Worm (Caenorhabditis elegans) whole organism, young adult: Measurements from ENCODE around the gene pho-13.

Experiments
- B0035.1 ChIP-seq: sonication (generic microtip); optimal IDR thresholded peaks from 2 replicates; lab custom pipeline; 2016; ENCODE audit warnings: missing genetic modification characterization, mild to moderate bottlenecking, missing compliant biosample characterization, missing genotype, missing genetic modification reagents
- C06A6.2 ChIP-seq: fragments of 200-800 bp; sonication (Bioruptor generic); conservative IDR thresholded peaks from 2 replicates; pipeline ENCODE4 v1.3.6; 2022; ENCODE audit warnings: missing genetic modification characterization, missing compliant biosample characterization
- D2030.7 ChIP-seq: fragments of 200-800 bp; sonication (Bioruptor generic); IDR thresholded peaks from 2 replicates; pipeline ENCODE4 v1.3.6; 2022; ENCODE audit warnings: missing genetic modification reagents, missing genetic modification characterization, missing compliant biosample characterization
- F23B12.7 ChIP-seq: sonication (generic microtip); optimal IDR thresholded peaks from 2 replicates; lab custom pipeline; 2017; ENCODE audit warnings: missing genetic modification characterization, mild to moderate bottlenecking, missing compliant biosample characterization, antibody characterized with exemption, moderate library complexity; ENCODE audit not compliant: insufficient read depth
- F33H1.4 ChIP-seq: fragments of 200-800 bp; sonication (Bioruptor generic); IDR thresholded peaks from 2 replicates; pipeline ENCODE4 v1.3.6; 2022; ENCODE audit warnings: missing genetic modification reagents, missing genetic modification characterization, missing compliant biosample characterization
- F39B2.1 ChIP-seq: fragments of 200-800 bp; sonication (Bioruptor generic); IDR thresholded peaks from 2 replicates; pipeline ENCODE4 v1.3.6; 2022; ENCODE audit warnings: missing genetic modification reagents, missing genetic modification characterization, missing compliant biosample characterization
- F49E8.2 ChIP-seq: sonication (generic microtip); optimal IDR thresholded peaks from 3 replicates; lab custom pipeline; 2017; ENCODE audit warnings: missing genetic modification characterization, mild to moderate bottlenecking, missing compliant biosample characterization, antibody characterized with exemption, moderate library complexity; ENCODE audit not compliant: insufficient read depth
- F52B5.7 ChIP-seq: sonication (generic microtip); optimal IDR thresholded peaks from 2 replicates; lab custom pipeline; 2016; ENCODE audit warnings: mild to moderate bottlenecking, missing genetic modification characterization, missing compliant biosample characterization
- K11D2.4 ChIP-seq: fragments of 200-800 bp; sonication (Bioruptor generic); IDR thresholded peaks from 2 replicates; pipeline ENCODE4 v1.3.6; 2022; ENCODE audit warnings: missing genetic modification reagents, missing genetic modification characterization, missing compliant biosample characterization
- T07F8.4 ChIP-seq: sonication (generic microtip); optimal IDR thresholded peaks from 2 replicates; lab custom pipeline; 2016; ENCODE audit warnings: mild to moderate bottlenecking, missing genetic modification characterization, moderate library complexity, missing compliant biosample characterization
- Y95B8A.8 ChIP-seq: fragments of 200-800 bp; sonication (Bioruptor generic); IDR thresholded peaks from 2 replicates; pipeline ENCODE4 v1.3.6; 2022; ENCODE audit warnings: missing genetic modification reagents, missing genetic modification characterization, missing compliant biosample characterization
- ZK185.1 ChIP-seq: sonication (generic microtip); optimal IDR thresholded peaks from 2 replicates; lab custom pipeline; 2016; ENCODE audit warnings: mild to moderate bottlenecking, missing genetic modification characterization, missing compliant biosample characterization; ENCODE audit not compliant: poor library complexity, severe bottlenecking
- ama-1 ChIP-seq, 3 experiments: fragments of 150-350 bp in 1 of 3; sonication (generic microtip) in 2 of 3; optimal IDR thresholded peaks; 2 replicates each; lab custom pipeline; 2014 to 2018; ENCODE audit warnings: missing biosample characterization in 2 of 3, missing genetic modification characterization in 2 of 3, missing genetic modification reagents in 2 of 3
- aptf-3 ChIP-seq: fragments of 200-800 bp; sonication (Bioruptor generic); IDR thresholded peaks from 2 replicates; pipeline ENCODE4 v1.3.6; 2022; ENCODE audit warnings: missing genetic modification characterization, missing compliant biosample characterization
- ccch-3 ChIP-seq: fragments of 200-800 bp; sonication (Bioruptor generic); optimal IDR thresholded peaks from 2 replicates; lab custom pipeline; 2018; ENCODE audit warnings: mild to moderate bottlenecking, missing genetic modification characterization, missing compliant biosample characterization
- ceh-100 ChIP-seq: fragments of 200-800 bp; sonication (Bioruptor generic); IDR thresholded peaks from 2 replicates; pipeline ENCODE4 v1.3.6; 2022; ENCODE audit warnings: missing genetic modification reagents, missing genetic modification characterization, missing compliant biosample characterization
- ceh-40 ChIP-seq: fragments of 200-800 bp; sonication (Bioruptor generic); IDR thresholded peaks from 2 replicates; pipeline ENCODE4 v1.3.6; 2022; ENCODE audit warnings: missing genetic modification characterization, missing compliant biosample characterization
- ceh-79 ChIP-seq: sonication (generic microtip); optimal IDR thresholded peaks from 2 replicates; lab custom pipeline; 2017; ENCODE audit warnings: mild to moderate bottlenecking, missing genetic modification characterization, missing compliant biosample characterization
- chd-7 ChIP-seq: sonication (generic microtip); optimal IDR thresholded peaks from 2 replicates; lab custom pipeline; 2016; ENCODE audit warnings: mild to moderate bottlenecking, missing genetic modification characterization, moderate library complexity, missing compliant biosample characterization
- dpl-1 ChIP-seq: fragments of 150-350 bp; optimal IDR thresholded peaks from 2 replicates; lab custom pipeline; 2014; ENCODE audit warnings: missing biosample characterization, missing genetic modification reagents, missing genetic modification characterization
- efl-1 ChIP-seq: fragments of 150-350 bp; optimal IDR thresholded peaks from 2 replicates; lab custom pipeline; 2014; ENCODE audit warnings: missing biosample characterization, missing genetic modification reagents, missing genetic modification characterization
- egl-44 ChIP-seq: fragments of 200-800 bp; sonication (Bioruptor generic); IDR thresholded peaks from 2 replicates; pipeline ENCODE4 v1.3.6; 2022; ENCODE audit warnings: missing genetic modification reagents, missing genetic modification characterization, missing compliant biosample characterization
- ets-4 ChIP-seq: fragments of 200-800 bp; sonication (Bioruptor generic); optimal IDR thresholded peaks from 2 replicates; lab custom pipeline; 2018; ENCODE audit warnings: mild to moderate bottlenecking, missing genetic modification characterization, missing compliant biosample characterization
- fkh-3 ChIP-seq: sonication (generic microtip); optimal IDR thresholded peaks from 2 replicates; lab custom pipeline; 2016; ENCODE audit warnings: mild to moderate bottlenecking, missing genetic modification characterization, missing compliant biosample characterization
- him-1 ChIP-seq: sonication (generic microtip); optimal IDR thresholded peaks from 2 replicates; lab custom pipeline; 2016; ENCODE audit warnings: missing genotype, missing genetic modification reagents, missing genetic modification characterization, missing compliant biosample characterization
- hlh-12 ChIP-seq: sonication (generic microtip); optimal IDR thresholded peaks from 2 replicates; lab custom pipeline; 2016; ENCODE audit warnings: missing genetic modification characterization, missing compliant biosample characterization
- hmg-1.2 ChIP-seq: fragments of 200-800 bp; sonication (Bioruptor generic); IDR thresholded peaks from 2 replicates; pipeline ENCODE4 v1.3.6; 2022; ENCODE audit warnings: missing genetic modification reagents, missing genetic modification characterization, missing compliant biosample characterization
- hrde-1 ChIP-seq: sonication (generic microtip); optimal IDR thresholded peaks from 2 replicates; lab custom pipeline; 2016; ENCODE audit warnings: missing genetic modification characterization, mild to moderate bottlenecking, missing compliant biosample characterization, moderate library complexity, missing genotype, missing genetic modification reagents, borderline replicate concordance
- lag-1 ChIP-seq: fragments of 200-800 bp; sonication (Bioruptor generic); IDR thresholded peaks from 2 replicates; pipeline ENCODE4 v1.3.6; 2022; ENCODE audit warnings: missing genetic modification reagents, missing genetic modification characterization, missing compliant biosample characterization
- let-526 ChIP-seq: fragments of 200-800 bp; sonication (Bioruptor generic); IDR thresholded peaks from 2 replicates; pipeline ENCODE4 v1.3.6; 2022; ENCODE audit warnings: missing genetic modification reagents, missing genetic modification characterization, missing compliant biosample characterization
- madf-10 ChIP-seq: sonication (generic microtip); optimal IDR thresholded peaks from 2 replicates; lab custom pipeline; 2016; ENCODE audit warnings: mild to moderate bottlenecking, missing genetic modification characterization, missing compliant biosample characterization
- madf-3 ChIP-seq: fragments of 200-800 bp; sonication (Bioruptor generic); IDR thresholded peaks from 2 replicates; pipeline ENCODE4 v1.3.6; 2022; ENCODE audit warnings: missing genetic modification reagents, missing genetic modification characterization, missing compliant biosample characterization
- madf-8 ChIP-seq: fragments of 200-800 bp; sonication (Bioruptor generic); conservative IDR thresholded peaks from 2 replicates; pipeline ENCODE4 v1.3.6; 2022; ENCODE audit warnings: missing genetic modification reagents, missing genetic modification characterization, missing compliant biosample characterization
- mes-4 ChIP-seq: sonication (generic microtip); optimal IDR thresholded peaks from 2 replicates; lab custom pipeline; 2016; ENCODE audit warnings: missing genotype, missing genetic modification characterization, missing compliant biosample characterization
- nfya-1 ChIP-seq: sonication (generic microtip); optimal IDR thresholded peaks from 2 replicates; lab custom pipeline; 2017; ENCODE audit warnings: antibody characterized with exemption, missing compliant biosample characterization, missing genetic modification characterization, borderline replicate concordance; ENCODE audit not compliant: insufficient read depth
- nhr-120 ChIP-seq: fragments of 200-800 bp; sonication (Bioruptor generic); IDR thresholded peaks from 2 replicates; pipeline ENCODE4 v1.3.6; 2022; ENCODE audit warnings: missing genetic modification characterization, missing compliant biosample characterization
- nhr-179 ChIP-seq: sonication (generic microtip); optimal IDR thresholded peaks from 2 replicates; lab custom pipeline; 2016; ENCODE audit warnings: mild to moderate bottlenecking, missing genetic modification characterization, missing compliant biosample characterization
- nhr-80 ChIP-seq: sonication (generic microtip); optimal IDR thresholded peaks from 2 replicates; lab custom pipeline; 2016; ENCODE audit warnings: missing genetic modification characterization, missing compliant biosample characterization
- pbrm-1 ChIP-seq: fragments of 200-800 bp; sonication (Bioruptor generic); IDR thresholded peaks from 2 replicates; pipeline ENCODE4 v1.3.6; 2022; ENCODE audit warnings: missing genetic modification reagents, missing genetic modification characterization, missing compliant biosample characterization
- rpc-1 ChIP-seq, 2 experiments: fragments of 150-350 bp in 1 of 2; sonication (generic microtip) in 1 of 2; optimal IDR thresholded peaks; 2 replicates each; lab custom pipeline; 2014 to 2018; ENCODE audit warnings: missing biosample characterization in 1 of 2, missing genetic modification characterization in 1 of 2, missing genetic modification reagents in 1 of 2, missing genotype in 1 of 2
- sdz-38 ChIP-seq: sonication (generic microtip); optimal IDR thresholded peaks from 2 replicates; lab custom pipeline; 2016; ENCODE audit warnings: missing genotype, missing genetic modification characterization, missing compliant biosample characterization
- tbx-9 ChIP-seq: sonication (generic microtip); optimal IDR thresholded peaks from 2 replicates; lab custom pipeline; 2016; ENCODE audit warnings: borderline replicate concordance, missing genetic modification characterization, inconsistent platforms, missing compliant biosample characterization
- unc-130 ChIP-seq: sonication (generic microtip); optimal IDR thresholded peaks from 2 replicates; lab custom pipeline; 2016; ENCODE audit warnings: missing genetic modification reagents, missing genetic modification characterization, missing compliant biosample characterization
- xnd-1 ChIP-seq: sonication (generic microtip); optimal IDR thresholded peaks from 2 replicates; lab custom pipeline; 2016; ENCODE audit warnings: missing genotype, missing genetic modification reagents, missing genetic modification characterization, missing compliant biosample characterization
- zfh-2 ChIP-seq: fragments of 200-800 bp; sonication (Bioruptor generic); conservative IDR thresholded peaks from 2 replicates; pipeline ENCODE4 v1.3.6; 2022; ENCODE audit warnings: missing genetic modification reagents, missing genetic modification characterization, missing compliant biosample characterization
- ztf-18 ChIP-seq: sonication (generic microtip); optimal IDR thresholded peaks from 2 replicates; lab custom pipeline; 2016; ENCODE audit warnings: missing genotype, mild to moderate bottlenecking, missing genetic modification characterization, missing compliant biosample characterization
- ztf-25 ChIP-seq: fragments of 200-800 bp; sonication (Bioruptor generic); IDR thresholded peaks from 2 replicates; pipeline ENCODE4 v1.3.6; 2022; ENCODE audit warnings: missing genetic modification reagents, missing genetic modification characterization, missing compliant biosample characterization
- ztf-28 ChIP-seq: fragments of 200-800 bp; sonication (Bioruptor generic); IDR thresholded peaks from 2 replicates; pipeline ENCODE4 v1.3.6; 2022; ENCODE audit warnings: missing genetic modification reagents, missing genetic modification characterization, missing compliant biosample characterization
- ztf-3 ChIP-seq: fragments of 200-800 bp; sonication (Bioruptor generic); optimal IDR thresholded peaks from 2 replicates; lab custom pipeline; 2018; ENCODE audit warnings: mild to moderate bottlenecking, missing genetic modification characterization, missing compliant biosample characterization

The pho-13 gene

DNA sequence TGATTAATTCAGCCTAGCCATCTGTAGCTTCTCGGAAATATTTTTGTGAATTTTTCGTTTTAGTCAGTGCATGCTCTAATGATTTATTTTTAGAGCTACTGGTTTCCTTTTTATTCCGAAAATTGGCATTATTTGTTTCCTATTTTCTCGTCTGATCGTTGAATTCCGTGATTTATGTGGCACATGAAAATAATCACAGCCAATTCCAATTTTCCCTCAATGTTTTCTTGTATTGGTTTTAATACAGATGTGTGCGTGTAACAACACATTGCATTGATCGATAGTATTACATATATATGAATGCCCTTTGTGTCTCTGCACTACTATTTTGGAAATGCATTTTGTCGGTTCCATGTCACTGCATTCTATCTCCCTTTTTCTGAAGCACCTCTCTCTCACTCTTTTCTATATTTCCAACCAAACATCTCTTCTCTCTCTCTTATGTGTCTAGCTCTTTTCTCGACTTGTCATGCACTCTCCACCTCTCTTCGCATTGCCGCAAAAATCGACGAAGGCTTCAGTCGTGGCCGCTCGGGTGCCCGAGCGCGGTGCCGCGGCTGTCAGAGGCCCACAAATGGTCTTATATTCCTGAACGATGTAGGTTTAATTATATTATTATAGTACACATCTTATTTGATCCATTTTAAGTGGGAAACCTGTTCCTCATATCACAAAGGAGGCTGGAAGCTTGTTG, 22.4 kb downstream of the pho-13 start (continued):
- no peak for TF ChIP-seq ceh-40 (GFP tag; lab: Robert Waterston, UW)
- TF ChIP-seq chd-7 (tag; lab: Kevin White, UChicago), result no peak
- no peak for TF ChIP-seq ztf-28 (GFP tag; lab: Robert Waterston, UW)
- no peak for TF ChIP-seq B0035.1 (tag; lab: Kevin White, UChicago)
- TF ChIP-seq hmg-1.2 (GFP tag; lab: Robert Waterston, UW), result peak; percentile 4; the same call in 1 of the 2 replicates
- no peak for TF ChIP-seq xnd-1
- no peak for TF ChIP-seq madf-8 (GFP tag; lab: Robert Waterston, UW)
- no peak for TF ChIP-seq nhr-120
- no peak for TF ChIP-seq F52B5.7
- TF ChIP-seq mes-4, result no peak
- no peak for TF ChIP-seq ceh-100 (GFP tag; lab: Robert Waterston, UW)
- peak; percentile 92 for TF ChIP-seq zfh-2 (GFP tag; lab: Robert Waterston, UW)
- TF ChIP-seq ZK185.1 (tag; lab: Kevin White, UChicago), result no peak
- TF ChIP-seq F33H1.4 (GFP tag; lab: Robert Waterston, UW), result no peak
- no peak for TF ChIP-seq D2030.7 (GFP tag; lab: Robert Waterston, UW)
- TF ChIP-seq sdz-38 (tag; lab: Kevin White, UChicago), result no peak
- TF ChIP-seq lag-1 (GFP tag; lab: Robert Waterston, UW), result no peak
- no peak for TF ChIP-seq C06A6.2 (GFP tag; lab: Robert Waterston, UW)
- peak; percentile 81 for TF ChIP-seq ama-1 (optimal IDR thresholded peaks at IDR 0.05; lab: Kevin White, UChicago)
- no peak for TF ChIP-seq ama-1 (GFP tag; optimal IDR thresholded peaks at IDR 0.05; lab: Kevin White, UChicago)
- no peak for TF ChIP-seq egl-44 (GFP tag; lab: Robert Waterston, UW)
- no peak for TF ChIP-seq efl-1
- no peak for TF ChIP-seq fkh-3 (tag; lab: Kevin White, UChicago)
- no peak for TF ChIP-seq tbx-9
- no peak for TF ChIP-seq F49E8.2 (tag; lab: Kevin White, UChicago)
- TF ChIP-seq K11D2.4 (GFP tag; lab: Robert Waterston, UW), result no peak
- no peak for TF ChIP-seq unc-130 (GFP tag; lab: Kevin White, UChicago)
- no peak for TF ChIP-seq aptf-3 (GFP tag; lab: Robert Waterston, UW)
- no peak for TF ChIP-seq madf-3
- no peak for TF ChIP-seq dpl-1 (GFP tag; lab: Kevin White, UChicago)
- TF ChIP-seq nfya-1, result no peak
- TF ChIP-seq Y95B8A.8, result no peak
- peak; percentile 88 for TF ChIP-seq madf-10 (tag; lab: Kevin White, UChicago)
- no peak for TF ChIP-seq ztf-3 (GFP tag; lab: Kevin White, UChicago)
- no peak for TF ChIP-seq ceh-79 (tag; lab: Kevin White, UChicago)
- TF ChIP-seq F23B12.7 (tag; lab: Kevin White, UChicago), result no peak
- TF ChIP-seq, all 124 proteins: peak for 16

DNA sequence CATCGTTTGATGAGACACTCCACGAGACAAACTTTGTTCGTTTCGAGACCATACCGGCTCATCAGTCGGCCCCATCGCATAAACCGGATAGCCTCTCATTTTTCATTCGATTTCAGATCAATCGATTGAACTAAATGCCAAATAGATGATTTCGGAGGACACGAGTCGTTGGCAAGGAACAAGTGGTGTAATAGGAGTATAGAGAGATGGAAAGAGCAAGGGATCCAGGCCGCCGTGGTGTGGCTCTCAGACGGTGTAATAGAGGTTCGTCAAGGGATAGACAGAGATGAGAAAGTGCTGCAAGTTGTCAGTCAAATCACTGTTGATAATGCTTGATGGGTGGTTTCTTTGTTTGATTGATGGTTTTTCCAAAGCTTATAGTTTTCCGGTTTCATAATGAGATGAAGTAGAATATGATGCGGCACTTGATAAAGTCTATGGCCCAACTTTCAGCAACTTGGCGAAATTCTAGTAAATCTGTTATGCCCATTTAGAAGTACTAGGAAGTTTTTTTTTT, 23.3 kb downstream of the pho-13 start, which contains the start of gene sgn-1:
Gene sgn-1 (minus strand): TSS at position 220 of the 517 bp plus-strand sequence.
- TF ChIP-seq ztf-28 (GFP tag; lab: Robert Waterston, UW), result no peak
- no peak for TF ChIP-seq ets-4 (GFP tag; lab: Kevin White, UChicago)
- no peak for TF ChIP-seq pbrm-1 (GFP tag; lab: Robert Waterston, UW)
- TF ChIP-seq rpc-1 (optimal IDR thresholded peaks at IDR 0.05; lab: Kevin White, UChicago), result no peak
- TF ChIP-seq rpc-1 (tag; optimal IDR thresholded peaks at IDR 0.05; lab: Kevin White, UChicago), result no peak
- TF ChIP-seq F39B2.1 (GFP tag; lab: Robert Waterston, UW), result no peak
- no peak for TF ChIP-seq hlh-12 (tag; lab: Kevin White, UChicago)
- no peak for TF ChIP-seq D2030.7 (GFP tag; lab: Robert Waterston, UW)
- no peak for TF ChIP-seq ccch-3
- TF ChIP-seq nhr-80 (tag; lab: Kevin White, UChicago), result no peak
- TF ChIP-seq ztf-25 (GFP tag; lab: Robert Waterston, UW), result no peak
- no peak for TF ChIP-seq him-1 (tag; lab: Kevin White, UChicago)
- TF ChIP-seq ztf-18 (tag; lab: Kevin White, UChicago), result no peak
- TF ChIP-seq T07F8.4, result no peak
- TF ChIP-seq nhr-179 (tag; lab: Kevin White, UChicago), result no peak
- TF ChIP-seq let-526 (GFP tag; lab: Robert Waterston, UW), result no peak
- TF ChIP-seq hrde-1 (tag; lab: Kevin White, UChicago), result no peak
